Worm (Caenorhabditis elegans) whole organism, young adult: ENCODE results near the gene srz-13.

ENCODE experiments used
- B0336.3 ChIP-seq: fragments of 200-800 bp; sonication (Bioruptor generic); IDR thresholded peaks from 2 replicates; pipeline ENCODE4 v1.3.6; 2022; ENCODE audit warnings: missing genetic modification characterization, missing compliant biosample characterization
- F10E7.11 ChIP-seq: sonication (generic microtip); optimal IDR thresholded peaks from 2 replicates; lab custom pipeline; 2017; ENCODE audit warnings: mild to moderate bottlenecking, missing genetic modification characterization, moderate library complexity, missing compliant biosample characterization
- F39B2.1 ChIP-seq: fragments of 200-800 bp; sonication (Bioruptor generic); IDR thresholded peaks from 2 replicates; pipeline ENCODE4 v1.3.6; 2022; ENCODE audit warnings: missing genetic modification reagents, missing genetic modification characterization, missing compliant biosample characterization
- F57A8.1 ChIP-seq: fragments of 200-800 bp; sonication (Bioruptor generic); optimal IDR thresholded peaks from 2 replicates; lab custom pipeline; 2018; ENCODE audit warnings: mild to moderate bottlenecking, missing genetic modification characterization, moderate library complexity, missing compliant biosample characterization
- Y53F4B.3 ChIP-seq: fragments of 200-800 bp; sonication (Bioruptor generic); IDR thresholded peaks from 2 replicates; pipeline ENCODE4 v1.3.6; 2022; ENCODE audit warnings: missing genetic modification reagents, missing genetic modification characterization, missing compliant biosample characterization
- Y79H2A.3 ChIP-seq: fragments of 200-800 bp; sonication (Bioruptor generic); conservative IDR thresholded peaks from 2 replicates; pipeline ENCODE4 v1.3.6; 2022; ENCODE audit warnings: missing genetic modification reagents, missing genetic modification characterization, missing compliant biosample characterization
- Y95B8A.8 ChIP-seq: fragments of 200-800 bp; sonication (Bioruptor generic); IDR thresholded peaks from 2 replicates; pipeline ENCODE4 v1.3.6; 2022; ENCODE audit warnings: missing genetic modification reagents, missing genetic modification characterization, missing compliant biosample characterization
- ZK185.1 ChIP-seq: sonication (generic microtip); optimal IDR thresholded peaks from 2 replicates; lab custom pipeline; 2016; ENCODE audit warnings: mild to moderate bottlenecking, missing genetic modification characterization, missing compliant biosample characterization; ENCODE audit not compliant: poor library complexity, severe bottlenecking
- akir-1 ChIP-seq: fragments of 200-800 bp; sonication (Bioruptor generic); optimal IDR thresholded peaks from 2 replicates; lab custom pipeline; 2018; ENCODE audit warnings: mild to moderate bottlenecking, missing genetic modification characterization, moderate library complexity, missing compliant biosample characterization
- aptf-2 ChIP-seq: fragments of 200-800 bp; sonication (Bioruptor generic); conservative IDR thresholded peaks from 2 replicates; pipeline ENCODE4 v1.3.6; 2022; ENCODE audit warnings: missing genetic modification reagents, missing genetic modification characterization, missing compliant biosample characterization
- aptf-3 ChIP-seq: fragments of 200-800 bp; sonication (Bioruptor generic); IDR thresholded peaks from 2 replicates; pipeline ENCODE4 v1.3.6; 2022; ENCODE audit warnings: missing genetic modification characterization, missing compliant biosample characterization
- athp-1 ChIP-seq: sonication (generic microtip); optimal IDR thresholded peaks from 2 replicates; lab custom pipeline; 2017; ENCODE audit warnings: mild to moderate bottlenecking, missing genetic modification characterization, missing compliant biosample characterization
- bed-1 ChIP-seq: fragments of 200-800 bp; sonication (Bioruptor generic); IDR thresholded peaks from 2 replicates; pipeline ENCODE4 v1.3.6; 2022; ENCODE audit warnings: missing genetic modification reagents, missing genetic modification characterization, missing compliant biosample characterization
- ceh-100 ChIP-seq: fragments of 200-800 bp; sonication (Bioruptor generic); IDR thresholded peaks from 2 replicates; pipeline ENCODE4 v1.3.6; 2022; ENCODE audit warnings: missing genetic modification reagents, missing genetic modification characterization, missing compliant biosample characterization
- ceh-58 ChIP-seq: fragments of 200-800 bp; sonication (Bioruptor generic); IDR thresholded peaks from 2 replicates; pipeline ENCODE4 v1.3.6; 2022; ENCODE audit warnings: missing genetic modification characterization, missing compliant biosample characterization
- ceh-91 ChIP-seq: fragments of 200-800 bp; sonication (Bioruptor generic); IDR thresholded peaks from 2 replicates; pipeline ENCODE4 v1.3.6; 2022; ENCODE audit warnings: missing genetic modification reagents, missing genetic modification characterization, missing compliant biosample characterization
- die-1 ChIP-seq: sonication (generic microtip); optimal IDR thresholded peaks from 2 replicates; lab custom pipeline; 2016; ENCODE audit warnings: missing genotype, mild to moderate bottlenecking, missing genetic modification characterization, missing compliant biosample characterization
- dpff-1 ChIP-seq: sonication (generic microtip); optimal IDR thresholded peaks from 2 replicates; lab custom pipeline; 2017; ENCODE audit warnings: mild to moderate bottlenecking, missing genetic modification characterization, missing compliant biosample characterization
- dpl-1 ChIP-seq: fragments of 150-350 bp; optimal IDR thresholded peaks from 2 replicates; lab custom pipeline; 2014; ENCODE audit warnings: missing biosample characterization, missing genetic modification reagents, missing genetic modification characterization
- egrh-3 ChIP-seq: fragments of 200-800 bp; sonication (Bioruptor generic); IDR thresholded peaks from 2 replicates; pipeline ENCODE4 v1.3.6; 2022; ENCODE audit warnings: missing genetic modification reagents, missing genetic modification characterization, missing compliant biosample characterization
- ets-4 ChIP-seq: fragments of 200-800 bp; sonication (Bioruptor generic); optimal IDR thresholded peaks from 2 replicates; lab custom pipeline; 2018; ENCODE audit warnings: mild to moderate bottlenecking, missing genetic modification characterization, missing compliant biosample characterization
- fkh-3 ChIP-seq: sonication (generic microtip); optimal IDR thresholded peaks from 2 replicates; lab custom pipeline; 2016; ENCODE audit warnings: mild to moderate bottlenecking, missing genetic modification characterization, missing compliant biosample characterization
- hlh-12 ChIP-seq: sonication (generic microtip); optimal IDR thresholded peaks from 2 replicates; lab custom pipeline; 2016; ENCODE audit warnings: missing genetic modification characterization, missing compliant biosample characterization
- hmg-1.2 ChIP-seq: fragments of 200-800 bp; sonication (Bioruptor generic); IDR thresholded peaks from 2 replicates; pipeline ENCODE4 v1.3.6; 2022; ENCODE audit warnings: missing genetic modification reagents, missing genetic modification characterization, missing compliant biosample characterization
- lag-1 ChIP-seq: fragments of 200-800 bp; sonication (Bioruptor generic); IDR thresholded peaks from 2 replicates; pipeline ENCODE4 v1.3.6; 2022; ENCODE audit warnings: missing genetic modification reagents, missing genetic modification characterization, missing compliant biosample characterization
- let-526 ChIP-seq: fragments of 200-800 bp; sonication (Bioruptor generic); IDR thresholded peaks from 2 replicates; pipeline ENCODE4 v1.3.6; 2022; ENCODE audit warnings: missing genetic modification reagents, missing genetic modification characterization, missing compliant biosample characterization
- lin-54 ChIP-seq: fragments of 200-800 bp; sonication (Bioruptor generic); optimal IDR thresholded peaks from 2 replicates; lab custom pipeline; 2018; ENCODE audit warnings: mild to moderate bottlenecking, missing genetic modification characterization, missing compliant biosample characterization
- lsl-1 ChIP-seq: fragments of 200-800 bp; sonication (Bioruptor generic); optimal IDR thresholded peaks from 2 replicates; lab custom pipeline; 2018; ENCODE audit warnings: mild to moderate bottlenecking, missing genetic modification characterization, moderate library complexity, missing compliant biosample characterization
- madf-3 ChIP-seq: fragments of 200-800 bp; sonication (Bioruptor generic); IDR thresholded peaks from 2 replicates; pipeline ENCODE4 v1.3.6; 2022; ENCODE audit warnings: missing genetic modification reagents, missing genetic modification characterization, missing compliant biosample characterization
- madf-6 ChIP-seq: fragments of 200-800 bp; sonication (Bioruptor generic); IDR thresholded peaks from 2 replicates; pipeline ENCODE4 v1.3.6; 2022; ENCODE audit warnings: missing genetic modification reagents, missing genetic modification characterization, missing compliant biosample characterization
- mel-28 ChIP-seq: sonication (generic microtip); optimal IDR thresholded peaks from 2 replicates; lab custom pipeline; 2016; ENCODE audit warnings: borderline replicate concordance, mild to moderate bottlenecking, missing genetic modification characterization, missing compliant biosample characterization
- mes-4 ChIP-seq: sonication (generic microtip); optimal IDR thresholded peaks from 2 replicates; lab custom pipeline; 2016; ENCODE audit warnings: missing genotype, missing genetic modification characterization, missing compliant biosample characterization
- nfya-1 ChIP-seq: sonication (generic microtip); optimal IDR thresholded peaks from 2 replicates; lab custom pipeline; 2017; ENCODE audit warnings: antibody characterized with exemption, missing compliant biosample characterization, missing genetic modification characterization, borderline replicate concordance; ENCODE audit not compliant: insufficient read depth
- nhr-179 ChIP-seq: sonication (generic microtip); optimal IDR thresholded peaks from 2 replicates; lab custom pipeline; 2016; ENCODE audit warnings: mild to moderate bottlenecking, missing genetic modification characterization, missing compliant biosample characterization
- nhr-80 ChIP-seq: sonication (generic microtip); optimal IDR thresholded peaks from 2 replicates; lab custom pipeline; 2016; ENCODE audit warnings: missing genetic modification characterization, missing compliant biosample characterization
- pha-4 ChIP-seq: fragments of 150-350 bp; sonication (generic microtip); optimal IDR thresholded peaks from 2 replicates; lab custom pipeline; 2014; ENCODE audit warnings: missing biosample characterization, missing genetic modification reagents, missing genetic modification characterization
- repo-1 ChIP-seq: sonication (generic microtip); optimal IDR thresholded peaks from 2 replicates; lab custom pipeline; 2017; ENCODE audit warnings: mild to moderate bottlenecking, missing genetic modification characterization, missing compliant biosample characterization
- rpc-1 ChIP-seq, 2 experiments: fragments of 150-350 bp in 1 of 2; sonication (generic microtip) in 1 of 2; optimal IDR thresholded peaks; 2 replicates each; lab custom pipeline; 2014 to 2018; ENCODE audit warnings: missing biosample characterization in 1 of 2, missing genetic modification characterization in 1 of 2, missing genetic modification reagents in 1 of 2, missing genotype in 1 of 2
- sea-2 ChIP-seq: fragments of 200-800 bp; sonication (Bioruptor generic); IDR thresholded peaks from 2 replicates; pipeline ENCODE4 v1.3.6; 2022; ENCODE audit warnings: missing genetic modification characterization, missing compliant biosample characterization
- snpc-3.4 ChIP-seq: sonication (generic microtip); optimal IDR thresholded peaks from 2 replicates; lab custom pipeline; 2017; ENCODE audit warnings: missing genetic modification characterization, mild to moderate bottlenecking, missing compliant biosample characterization, antibody characterized with exemption, moderate library complexity, missing genotype, missing genetic modification reagents
- ztf-18 ChIP-seq: sonication (generic microtip); optimal IDR thresholded peaks from 2 replicates; lab custom pipeline; 2016; ENCODE audit warnings: missing genotype, mild to moderate bottlenecking, missing genetic modification characterization, missing compliant biosample characterization
- ztf-22 ChIP-seq: fragments of 200-800 bp; sonication (Bioruptor generic); optimal IDR thresholded peaks from 2 replicates; lab custom pipeline; 2018; ENCODE audit warnings: mild to moderate bottlenecking, missing genetic modification characterization, moderate library complexity, missing compliant biosample characterization

The srz-13 gene

DNA sequence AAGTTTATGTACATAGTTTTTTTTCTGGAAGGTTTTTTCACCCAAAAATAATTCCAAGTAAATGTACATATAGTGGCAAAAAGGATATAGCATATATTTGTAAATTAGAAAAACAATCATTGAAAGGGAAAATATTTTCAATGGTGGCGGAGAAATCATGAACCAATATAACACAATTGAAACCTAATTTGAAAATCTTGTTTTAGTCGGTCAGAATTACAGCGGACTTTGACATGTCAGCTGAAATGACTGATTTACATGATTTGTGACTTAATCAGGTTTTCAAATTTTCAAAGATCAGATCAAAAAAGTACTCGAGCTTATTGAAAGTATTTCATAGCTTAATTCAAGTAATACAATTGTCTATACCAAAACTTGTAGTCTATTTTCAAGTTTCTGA lies 10.5 kb upstream of the srz-13 start, which contains the start of gene K05D4.9:
Gene K05D4.9, minus strand, starts transcription at position 101 of the 400 bp plus-strand sequence.
- TF ChIP-seq hlh-12 (tag; lab: Kevin White, UChicago) (no peak), aptf-3 (no peak), mel-28 (no peak), pha-4 (tag; lab: Kevin White, UChicago) (no peak)

ce11 chrV:16174109-16174508 lies 8.1 kb upstream of the srz-13 start:
- TF ChIP-seq aptf-2 (no peak), ztf-18 (tag; lab: Kevin White, UChicago) (no peak), snpc-3.4 (tag; lab: Kevin White, UChicago) (no peak), B0336.3 (GFP tag; lab: Robert Waterston, UW) (no peak), mel-28 (no peak)

ce11 chrV:16175227-16175626 lies 7.0 kb upstream of the srz-13 start:
- TF ChIP-seq nhr-80 (tag; lab: Kevin White, UChicago) (peak; percentile 32), F57A8.1 (GFP tag; lab: Kevin White, UChicago) (no peak), akir-1 (GFP tag; lab: Kevin White, UChicago) (no peak), ceh-100 (GFP tag; lab: Robert Waterston, UW) (no peak), Y53F4B.3 (GFP tag; lab: Robert Waterston, UW) (no peak), sea-2 (no peak)

DNA sequence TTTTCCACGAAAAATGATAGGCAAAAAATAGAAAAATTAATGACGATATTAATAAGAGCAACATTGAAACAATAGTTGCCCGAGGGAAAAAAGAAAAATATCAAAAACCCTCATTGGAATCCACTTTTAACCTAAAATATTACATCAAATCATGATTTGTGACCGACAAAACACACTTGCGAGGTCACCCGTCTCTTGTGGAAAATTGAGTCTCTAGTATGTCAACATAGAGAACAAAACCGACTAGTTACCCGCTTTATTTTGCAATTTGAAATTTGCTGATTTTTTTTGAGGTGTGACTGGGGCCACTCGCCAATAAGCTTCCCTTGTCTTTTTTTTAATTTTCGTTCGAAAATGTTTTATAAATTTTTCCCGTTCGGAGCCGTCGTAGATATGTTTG lies 6.5 kb upstream of the srz-13 start, which contains the start of gene cyp-33D1:
Gene cyp-33D1, minus strand, starts transcription at position 101 of the 400 bp plus-strand sequence.
- TF ChIP-seq aptf-2 (no peak), ZK185.1 (tag; lab: Kevin White, UChicago) (no peak), nhr-179 (tag; lab: Kevin White, UChicago) (no peak), Y79H2A.3 (GFP tag; lab: Robert Waterston, UW) (no peak), ceh-100 (GFP tag; lab: Robert Waterston, UW) (no peak), fkh-3 (tag; lab: Kevin White, UChicago) (no peak), dpl-1 (no peak), let-526 (GFP tag; lab: Robert Waterston, UW) (no peak), madf-6 (no peak), athp-1 (tag; lab: Kevin White, UChicago) (no peak), lsl-1 (no peak), rpc-1 (optimal IDR thresholded peaks at IDR 0.05; lab: Kevin White, UChicago) (no peak), rpc-1 (tag; optimal IDR thresholded peaks at IDR 0.05; lab: Kevin White, UChicago) (no peak), F10E7.11 (tag; lab: Kevin White, UChicago) (no peak), dpff-1 (tag; lab: Kevin White, UChicago) (no peak), die-1 (no peak), lag-1 (no peak), madf-3 (GFP tag; lab: Robert Waterston, UW) (no peak)

ce11 chrV:16180350-16180749 lies 1.9 kb upstream of the srz-13 start, which contains the start of gene str-106:
Gene str-106, plus strand, starts transcription at chrV:16180650.
- no peak for TF ChIP-seq nfya-1 (tag; lab: Kevin White, UChicago)
- TF ChIP-seq, all 124 proteins: peak for 0

DNA sequence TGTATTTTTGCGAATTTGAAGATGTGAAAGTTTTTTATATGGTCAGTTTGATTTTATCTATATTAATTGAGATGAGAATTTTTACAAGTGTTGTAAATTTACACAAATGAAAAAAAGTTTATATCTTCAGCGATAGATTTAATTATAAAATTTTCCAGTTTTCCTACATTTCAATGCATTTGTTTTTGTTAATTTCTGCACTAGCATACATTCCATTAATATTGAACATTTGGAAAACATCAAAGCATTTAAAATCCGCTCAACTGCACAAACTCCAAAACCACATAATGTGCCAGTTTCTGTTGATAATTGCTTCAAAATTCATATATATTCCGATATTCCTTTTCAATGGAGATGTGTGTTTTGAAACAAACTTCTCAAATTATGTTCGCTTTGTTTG lies 708 bp downstream of the srz-13 start, which contains the start of gene srh-277:
Gene srh-277, plus strand, starts transcription at position 301 of the 400 bp plus-strand sequence.
- TF ChIP-seq F39B2.1: no peak
- TF ChIP-seq ceh-91: no peak
- TF ChIP-seq ceh-58 (GFP tag; lab: Robert Waterston, UW): no peak
- TF ChIP-seq ets-4 (GFP tag; lab: Kevin White, UChicago): no peak
- no peak for TF ChIP-seq fkh-3 (tag; lab: Kevin White, UChicago)
- TF ChIP-seq egrh-3 (GFP tag; lab: Robert Waterston, UW): no peak
- TF ChIP-seq mes-4 (tag; lab: Kevin White, UChicago): no peak
- no peak for TF ChIP-seq lin-54 (GFP tag; lab: Kevin White, UChicago)
- TF ChIP-seq Y95B8A.8: no peak
- TF ChIP-seq bed-1: no peak
- TF ChIP-seq dpff-1 (tag; lab: Kevin White, UChicago): no peak
- no peak for TF ChIP-seq repo-1 (tag; lab: Kevin White, UChicago)
- no peak for TF ChIP-seq madf-3 (GFP tag; lab: Robert Waterston, UW)
- TF ChIP-seq ztf-22 (GFP tag; lab: Kevin White, UChicago): no peak
- no peak for TF ChIP-seq hmg-1.2 (GFP tag; lab: Robert Waterston, UW)
